Worm (Caenorhabditis elegans): ENCODE data around the gene tag-241.

ce11 chrX:11865083-11865482 is 41.3 kb downstream of the tag-241 start, which contains the start of gene F54F7.6:
- TF ChIP-seq ceh-39 (tag; optimal IDR thresholded peaks at IDR 0.05) (no peak), flh-1 (GFP tag; optimal IDR thresholded peaks at IDR 0.05) (no peak), ztf-11 (tag; optimal IDR thresholded peaks at IDR 0.05) (no peak), M03D4.4 (tag; optimal IDR thresholded peaks at IDR 0.05) (no peak), elt-1 (tag; optimal IDR thresholded peaks at IDR 0.05; ENCODE audit: borderline replicate concordance, insufficient read depth) (no peak), nhr-237 (tag; optimal IDR thresholded peaks at IDR 0.05) (no peak), snpc-4 (tag; optimal IDR thresholded peaks at IDR 0.05) (no peak), pha-4 (tag; optimal IDR thresholded peaks at IDR 0.05) (no peak), mep-1 (tag; optimal IDR thresholded peaks at IDR 0.05) (no peak), zip-8 (tag; optimal IDR thresholded peaks at IDR 0.05) (no peak), elt-3 (tag; optimal IDR thresholded peaks at IDR 0.05) (no peak), unc-39 (tag; optimal IDR thresholded peaks at IDR 0.05) (no peak), lsy-2 (tag; optimal IDR thresholded peaks at IDR 0.05) (no peak), unc-62 (GFP tag; optimal IDR thresholded peaks at IDR 0.05) (no peak)

Data from whole organism, mixed stage, embryonic.